Fruit fly (Drosophila melanogaster) whole organism, pupa: ENCODE data around the gene CG42835.

Experiments
- CG4496 ChIP-seq: fragments of 200-800 bp; sonication (Bioruptor generic); IDR thresholded peaks from 3 replicates; pipeline ENCODE4 v1.3.6; 2022; ENCODE audit warnings: missing biosample characterization, missing genetic modification characterization
- CG8159 ChIP-seq: fragments of 200-800 bp; sonication (Bioruptor generic); optimal IDR thresholded peaks from 3 replicates; lab custom pipeline; 2018; ENCODE audit warnings: missing biosample characterization, mild to moderate bottlenecking, missing genetic modification characterization, moderate library complexity

- no peak for TF ChIP-seq CG8159
- TF ChIP-seq CG4496 (GFP tag; lab: Robert Waterston, UW) = no peak
Measured at dm6 chr3R:17381916-17382315, 38.5 kb upstream of the CG42835 start.
